Worm (Caenorhabditis elegans) whole organism, L4 larva: ENCODE data around the gene M05D6.3.

Source experiments
- F49E8.2 ChIP-seq: sonication (generic microtip); optimal IDR thresholded peaks from 2 replicates; lab custom pipeline; 2016; ENCODE audit warnings: missing compliant biosample characterization, mild to moderate bottlenecking, missing genetic modification characterization, borderline replicate concordance
- T20F7.1 ChIP-seq: fragments of 200-800 bp; sonication (Bioruptor generic); optimal IDR thresholded peaks from 2 replicates; lab custom pipeline; 2018; ENCODE audit warnings: mild to moderate bottlenecking, missing genetic modification characterization, missing compliant biosample characterization
- T26A8.4 ChIP-seq: fragments of 200-800 bp; sonication (Bioruptor generic); IDR thresholded peaks from 2 replicates; pipeline ENCODE4 v1.3.6; 2022; ENCODE audit warnings: missing genetic modification characterization, missing compliant biosample characterization
- Y105C5A.15 ChIP-seq: fragments of 200-800 bp; sonication (Bioruptor generic); IDR thresholded peaks from 2 replicates; pipeline ENCODE4 v1.3.6; 2022; ENCODE audit warnings: missing genetic modification characterization, missing compliant biosample characterization
- Y48G9A.11 ChIP-seq: fragments of 200-800 bp; sonication (Bioruptor generic); IDR thresholded peaks from 2 replicates; pipeline ENCODE4 v1.3.6; 2022; ENCODE audit warnings: missing genetic modification reagents, missing genetic modification characterization, missing compliant biosample characterization
- attf-4 ChIP-seq: sonication (generic microtip); optimal IDR thresholded peaks from 3 replicates; lab custom pipeline; 2017; ENCODE audit warnings: missing biosample characterization, missing genetic modification characterization
- ceh-20 ChIP-seq: fragments of 200-800 bp; sonication (Bioruptor generic); IDR thresholded peaks from 2 replicates; pipeline ENCODE4 v1.3.6; 2022; ENCODE audit warnings: missing genetic modification reagents, missing genetic modification characterization, missing compliant biosample characterization
- ceh-28 ChIP-seq: fragments of 150-350 bp; optimal IDR thresholded peaks from 2 replicates; lab custom pipeline; 2014; ENCODE audit warnings: missing biosample characterization, missing genetic modification reagents, missing genetic modification characterization
- ces-1 ChIP-seq: fragments of 150-350 bp; sonication (generic microtip); optimal IDR thresholded peaks from 4 replicates; lab custom pipeline; 2014; ENCODE audit warnings: missing biosample characterization, missing genetic modification reagents, missing genetic modification characterization
- cey-2 ChIP-seq: sonication (generic microtip); optimal IDR thresholded peaks from 3 replicates; lab custom pipeline; 2017; ENCODE audit warnings: missing genetic modification characterization, mild to moderate bottlenecking, missing compliant biosample characterization, antibody characterized with exemption, borderline replicate concordance; ENCODE audit not compliant: insufficient read depth
- dmd-6 ChIP-seq: fragments of 200-800 bp; sonication (Bioruptor generic); IDR thresholded peaks from 2 replicates; pipeline ENCODE4 v1.3.6; 2022; ENCODE audit warnings: missing genetic modification reagents, missing genetic modification characterization, missing compliant biosample characterization
- dmd-9 ChIP-seq: fragments of 200-800 bp; sonication (Bioruptor generic); IDR thresholded peaks from 2 replicates; pipeline ENCODE4 v1.3.6; 2022; ENCODE audit warnings: missing genetic modification reagents, missing genetic modification characterization, missing compliant biosample characterization
- fos-1 ChIP-seq: fragments of 150-350 bp; optimal IDR thresholded peaks from 2 replicates; lab custom pipeline; 2014; ENCODE audit warnings: missing biosample characterization, missing genetic modification characterization
- hif-1 ChIP-seq, 2 experiments: sonication (generic microtip); optimal IDR thresholded peaks; 2 replicates each; lab custom pipeline; 2016 to 2017; ENCODE audit warnings: missing compliant biosample characterization in 2 of 2, missing genetic modification characterization in 2 of 2, missing genetic modification reagents in 2 of 2, missing genotype in 2 of 2, mild to moderate bottlenecking in 1 of 2
- lin-15B ChIP-seq: fragments of 150-350 bp; sonication (generic microtip); optimal IDR thresholded peaks from 3 replicates; lab custom pipeline; 2014; ENCODE audit warnings: missing biosample characterization, missing genetic modification characterization
- lin-38 ChIP-seq: fragments of 200-800 bp; sonication (Bioruptor generic); IDR thresholded peaks from 2 replicates; pipeline ENCODE4 v1.3.6; 2022; ENCODE audit warnings: missing genetic modification reagents, missing genetic modification characterization, missing compliant biosample characterization
- madf-9 ChIP-seq: fragments of 200-800 bp; sonication (Bioruptor generic); conservative IDR thresholded peaks from 2 replicates; pipeline ENCODE4 v1.3.6; 2022; ENCODE audit warnings: missing genetic modification reagents, missing genetic modification characterization, missing compliant biosample characterization
- mdl-1 ChIP-seq, 2 experiments: fragments of 150-350 bp in 1 of 2; sonication (generic microtip) in 1 of 2; optimal IDR thresholded peaks; 2 replicates each; lab custom pipeline; 2014 to 2017; ENCODE audit warnings: missing biosample characterization in 2 of 2, missing genetic modification characterization in 2 of 2
- mdt-29 ChIP-seq: fragments of 200-800 bp; sonication (Bioruptor generic); IDR thresholded peaks from 2 replicates; pipeline ENCODE4 v1.3.6; 2022; ENCODE audit warnings: missing genetic modification reagents, missing genetic modification characterization, missing compliant biosample characterization
- mxl-3 ChIP-seq: fragments of 200-800 bp; sonication (Bioruptor generic); optimal IDR thresholded peaks from 2 replicates; lab custom pipeline; 2018; ENCODE audit warnings: mild to moderate bottlenecking, missing genetic modification characterization, missing compliant biosample characterization
- nhr-10 ChIP-seq: fragments of 150-350 bp; optimal IDR thresholded peaks from 2 replicates; lab custom pipeline; 2014; ENCODE audit warnings: missing biosample characterization, missing genetic modification characterization
- nhr-237 ChIP-seq: sonication (generic microtip); optimal IDR thresholded peaks from 2 replicates; lab custom pipeline; 2017; ENCODE audit warnings: missing biosample characterization, missing genetic modification characterization
- nhr-28 ChIP-seq: fragments of 150-350 bp; optimal IDR thresholded peaks from 2 replicates; lab custom pipeline; 2014; ENCODE audit warnings: missing biosample characterization, missing genetic modification characterization
- nhr-48 ChIP-seq: sonication (generic microtip); optimal IDR thresholded peaks from 2 replicates; lab custom pipeline; 2016; ENCODE audit warnings: mild to moderate bottlenecking, missing genetic modification characterization, missing compliant biosample characterization
- pha-4 ChIP-seq, 2 experiments: fragments of 150-350 bp in 1 of 2; fragments of 200-800 bp in 1 of 2; sonication (Bioruptor generic) in 1 of 2; IDR thresholded peaks in 1 of 2; optimal IDR thresholded peaks in 1 of 2; 2 replicates each; pipeline versions ENCODE4 v1.3.6 to Lab custom; 2014 to 2022; ENCODE audit warnings: missing genetic modification characterization in 2 of 2, missing genetic modification reagents in 2 of 2, missing biosample characterization in 1 of 2, missing compliant biosample characterization in 1 of 2
- pqm-1 ChIP-seq: sonication (generic microtip); optimal IDR thresholded peaks from 2 replicates; lab custom pipeline; 2017; ENCODE audit warnings: missing biosample characterization, missing genetic modification characterization
- saeg-2 ChIP-seq: fragments of 200-800 bp; sonication (Bioruptor generic); IDR thresholded peaks from 2 replicates; pipeline ENCODE4 v1.3.6; 2022; ENCODE audit warnings: missing genetic modification reagents, missing genetic modification characterization, missing compliant biosample characterization
- set-16 ChIP-seq: fragments of 200-800 bp; sonication (Bioruptor generic); IDR thresholded peaks from 2 replicates; pipeline ENCODE4 v1.3.6; 2022; ENCODE audit warnings: missing genetic modification reagents, missing genetic modification characterization, missing compliant biosample characterization
- snpc-1.2 ChIP-seq: fragments of 200-800 bp; sonication (Bioruptor generic); IDR thresholded peaks from 2 replicates; pipeline ENCODE4 v1.3.6; 2022; ENCODE audit warnings: missing genetic modification reagents, missing genetic modification characterization, missing compliant biosample characterization
- spr-3 ChIP-seq: fragments of 200-800 bp; sonication (Bioruptor generic); optimal IDR thresholded peaks from 2 replicates; lab custom pipeline; 2018; ENCODE audit warnings: mild to moderate bottlenecking, missing genetic modification characterization, missing compliant biosample characterization
- unc-62 ChIP-seq, 3 experiments: fragments of 150-350 bp in 1 of 3; sonication (generic microtip); optimal IDR thresholded peaks in 2 of 3; peaks in 1 of 3; 1 replicate in 1 of 3; 2 replicates in 2 of 3; lab custom pipeline; 2014 to 2017; ENCODE audit warnings: missing biosample characterization in 3 of 3, missing genetic modification characterization in 3 of 3, missing genetic modification reagents in 3 of 3, missing genotype in 1 of 3

M05D6.3 gene

DNA sequence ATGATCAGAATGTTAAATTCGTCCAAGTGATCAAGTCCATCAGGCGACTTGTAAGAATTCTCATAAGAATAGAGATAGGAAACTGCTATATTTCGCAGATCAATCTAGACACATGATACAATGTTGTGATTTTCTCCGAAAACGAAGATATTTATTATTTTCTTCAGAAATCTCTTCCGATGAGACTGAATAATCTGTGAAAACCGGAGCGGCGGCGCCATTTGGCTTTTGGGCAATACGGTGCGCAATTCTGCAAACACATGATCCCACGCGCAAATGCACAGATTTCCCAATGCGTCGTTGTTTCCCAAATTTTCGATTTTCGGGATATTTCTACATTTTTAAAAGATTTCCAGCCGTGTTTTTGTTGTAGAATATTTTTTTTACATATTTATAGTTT, 33.4 kb upstream of the M05D6.3 start (continued):
- TF ChIP-seq hif-1 (tag; optimal IDR thresholded peaks at IDR 0.05; lab: Kevin White, UChicago) (peak in 1 of 2 experiments; percentile 5), spr-3 (GFP tag; lab: Kevin White, UChicago) (no peak), set-16 (no peak), mdl-1 (tag; optimal IDR thresholded peaks at IDR 0.05; lab: Kevin White, UChicago) (no peak), saeg-2 (GFP tag; lab: Robert Waterston, UW) (no peak), T20F7.1 (GFP tag; lab: Kevin White, UChicago) (no peak), ceh-28 (tag; lab: Kevin White, UChicago) (no peak), Y105C5A.15 (GFP tag; lab: Robert Waterston, UW) (no peak), Y48G9A.11 (GFP tag; lab: Robert Waterston, UW) (peak; percentile 6; the same call in 1 of the 2 replicates), nhr-48 (no peak), mdt-29 (GFP tag; lab: Robert Waterston, UW) (no peak), dmd-9 (GFP tag; lab: Robert Waterston, UW) (no peak), madf-9 (no peak), pha-4 (GFP tag; IDR thresholded peaks at IDR 0.05; lab: Robert Waterston, UW) (no peak), pha-4 (tag; optimal IDR thresholded peaks at IDR 0.05; lab: Kevin White, UChicago) (no peak)

DNA sequence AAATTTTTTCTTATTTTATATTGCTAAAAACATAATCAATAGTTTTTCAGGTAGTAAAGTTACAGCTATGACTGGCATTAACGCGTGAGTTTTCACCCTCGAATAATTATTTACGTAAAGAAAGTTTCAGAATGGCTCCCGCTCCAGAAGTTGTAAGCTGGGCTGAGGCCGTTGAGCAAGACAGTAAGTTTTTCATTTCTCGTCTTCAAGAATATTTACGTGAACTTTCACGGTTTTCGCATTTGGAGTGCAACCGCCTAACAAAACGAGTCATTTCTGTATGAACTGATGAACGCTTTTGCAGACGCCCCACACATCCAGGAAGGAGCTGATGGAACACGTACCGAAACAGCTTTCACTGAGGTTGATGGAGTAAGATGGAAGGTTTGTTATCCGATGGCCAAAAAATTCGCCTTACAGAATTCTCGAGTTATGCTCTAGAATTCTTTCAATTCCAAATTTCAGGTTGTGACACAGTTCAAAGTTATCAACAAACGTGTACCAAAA, 32.8 kb upstream of the M05D6.3 start, which contains the start of gene eif-3.G:
TSS of gene eif-3.G (plus strand) at position 51 of the 507 bp plus-strand sequence.
- TF ChIP-seq hif-1 (tag; optimal IDR thresholded peaks at IDR 0.05; lab: Kevin White, UChicago) = no peak
- TF ChIP-seq snpc-1.2 (GFP tag; lab: Robert Waterston, UW) = 0 out of 2 replicates have a peak, but pooled peaks have one; percentile 10
- TF ChIP-seq dmd-6 (GFP tag; lab: Robert Waterston, UW) = no peak

DNA sequence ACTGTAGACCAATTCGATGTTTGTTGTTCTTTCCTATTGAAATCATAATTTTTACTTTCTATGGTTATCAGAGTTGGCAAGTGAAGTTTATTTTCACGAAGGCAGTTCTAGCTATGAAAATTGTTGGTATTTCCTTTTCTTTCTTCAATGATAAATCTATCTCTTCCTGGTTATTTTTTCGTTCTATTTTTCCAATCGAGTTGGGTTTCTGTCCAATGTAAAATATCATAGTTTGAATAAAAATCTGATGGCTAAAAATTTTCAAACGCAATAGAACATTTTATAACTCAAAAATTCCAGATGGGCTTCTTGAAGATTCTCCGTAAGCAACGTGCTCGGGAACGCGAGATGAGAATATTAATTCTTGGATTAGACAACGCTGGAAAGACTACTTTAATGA, 31.6 kb upstream of the M05D6.3 start, which contains the start of gene evl-20:
TSS of gene evl-20 (plus strand) at position 301 of the 400 bp plus-strand sequence.
- TF ChIP-seq nhr-10 (tag; lab: Kevin White, UChicago) (no peak), lin-15B (tag; lab: Kevin White, UChicago) (no peak), F49E8.2 (tag; lab: Kevin White, UChicago) (peak; percentile 16), lin-38 (GFP tag; lab: Robert Waterston, UW) (peak; percentile 38; the same call in 1 of the 2 replicates)

DNA sequence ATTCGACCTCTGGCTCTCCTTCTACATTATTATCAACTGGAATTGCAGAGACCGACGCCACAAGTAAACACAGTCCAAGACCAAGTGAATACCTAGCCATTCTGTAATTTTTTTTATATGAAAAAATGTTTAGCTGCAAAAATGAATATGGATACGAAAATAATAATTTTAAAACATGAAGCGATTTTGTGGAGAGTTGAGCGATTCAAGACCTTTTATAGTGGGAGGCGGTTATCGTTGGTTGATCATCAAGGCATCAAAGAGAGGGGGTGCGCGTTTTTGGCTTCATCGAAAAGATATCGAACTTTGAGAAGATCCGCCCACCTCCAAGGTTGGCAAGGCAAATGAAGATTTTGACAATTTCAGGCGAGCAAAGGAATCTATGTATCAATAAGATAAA, 28.8 kb upstream of the M05D6.3 start, which contains the start of gene cut-3:
TSS of gene cut-3 (minus strand) at position 101 of the 400 bp plus-strand sequence.
- TF ChIP-seq fos-1 (tag; lab: Kevin White, UChicago) = no peak
- TF ChIP-seq ceh-20 (GFP tag; lab: Robert Waterston, UW) = no peak
- no peak for TF ChIP-seq nhr-28 (tag; lab: Kevin White, UChicago)
- TF ChIP-seq cey-2 = no peak
- no peak for TF ChIP-seq spr-3 (GFP tag; lab: Kevin White, UChicago)
- TF ChIP-seq ces-1 (GFP tag; lab: Kevin White, UChicago) = no peak
- TF ChIP-seq mdt-29 (GFP tag; lab: Robert Waterston, UW) = no peak

DNA sequence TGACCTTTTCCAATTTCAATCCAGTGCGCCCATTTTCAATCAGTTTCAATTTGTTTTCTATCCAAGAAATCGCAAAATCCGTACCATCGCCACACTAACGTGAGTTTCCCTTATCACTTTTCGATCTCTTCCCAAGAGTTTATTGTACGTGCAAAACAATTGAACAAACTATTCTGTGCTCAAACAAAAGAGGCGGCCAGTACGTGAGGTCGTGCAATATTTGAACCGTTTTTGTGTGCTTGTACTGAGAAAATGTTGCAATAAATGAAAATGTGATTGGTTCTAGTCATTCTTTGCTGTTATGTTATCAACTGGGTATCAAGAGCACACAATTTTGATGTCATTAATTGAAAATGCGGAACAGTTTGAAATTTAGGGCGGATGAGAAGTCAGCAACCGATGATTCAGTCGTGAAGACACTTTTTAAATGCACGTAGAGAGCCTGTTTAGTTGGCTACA, 25.9 kb upstream of the M05D6.3 start, which contains the start of gene F22B5.4:
TSS of gene F22B5.4 (plus strand) at position 51 of the 459 bp plus-strand sequence.
- TF ChIP-seq dmd-6 (GFP tag; lab: Robert Waterston, UW) (peak; percentile 34; the same call in 1 of the 2 replicates), attf-4 (tag; lab: Kevin White, UChicago) (no peak), pqm-1 (peak; percentile 27), hif-1 (tag; optimal IDR thresholded peaks at IDR 0.05; lab: Kevin White, UChicago) (peak in 1 of 2 experiments; percentile 48), dmd-9 (GFP tag; lab: Robert Waterston, UW) (no peak), nhr-28 (tag; lab: Kevin White, UChicago) (peak; percentile 64)
- TF ChIP-seq, all 104 proteins: peak for 4

DNA sequence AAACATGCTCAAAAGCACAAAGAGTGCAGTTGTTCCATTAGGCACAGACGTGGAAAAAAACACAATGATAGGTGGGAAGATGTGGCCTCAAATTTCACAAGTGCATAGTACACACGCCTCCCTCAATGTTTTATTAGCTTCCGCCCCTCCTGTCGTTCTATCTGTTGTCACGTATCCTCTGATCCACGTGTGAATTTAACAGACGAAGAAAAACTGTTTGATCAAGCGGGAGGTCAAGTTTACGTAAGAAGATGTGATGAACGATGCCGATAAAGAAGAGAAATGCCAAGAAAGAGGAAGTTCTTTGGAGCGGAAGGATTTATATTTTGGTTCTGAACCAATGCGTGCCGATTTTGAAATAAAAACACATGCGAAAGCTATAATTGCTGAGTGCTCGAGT, 24.8 kb upstream of the M05D6.3 start:
- TF ChIP-seq cey-2 (no peak), mxl-3 (GFP tag; lab: Kevin White, UChicago) (peak; percentile 2), hif-1 (tag; optimal IDR thresholded peaks at IDR 0.05; lab: Kevin White, UChicago) (peak in 1 of 2 experiments; percentile 40), nhr-237 (tag; lab: Kevin White, UChicago) (no peak), unc-62 (GFP tag; optimal IDR thresholded peaks at IDR 0.05 in 1 of 2; lab: Kevin White, UChicago) (peak in 1 of 2 experiments; percentile 51), unc-62 (tag; optimal IDR thresholded peaks at IDR 0.05; lab: Kevin White, UChicago) (no peak), T26A8.4 (no peak)
